Fruit fly (Drosophila melanogaster) whole organism, wandering third instar larva: Measurements from ENCODE around the gene IleRS.

Experiments
- Abd-B ChIP-seq: fragments of >200 bp; optimal IDR thresholded peaks from 2 replicates; lab custom pipeline; 2017; ENCODE audit warnings: missing biosample characterization, missing genetic modification characterization
- CG32264 ChIP-seq: fragments of 200-800 bp; sonication (Bioruptor generic); optimal IDR thresholded peaks from 2 replicates; lab custom pipeline; 2016; ENCODE audit warnings: missing biosample characterization, missing genetic modification characterization
- Dfd ChIP-seq: fragments of >200 bp; optimal IDR thresholded peaks from 2 replicates; lab custom pipeline; 2017; ENCODE audit warnings: missing biosample characterization, missing genetic modification characterization
- GATAd ChIP-seq: sonication (Bioruptor generic); optimal IDR thresholded peaks from 2 replicates; lab custom pipeline; 2016; ENCODE audit warnings: missing biosample characterization, missing genetic modification characterization
- OdsH ChIP-seq: fragments of 200-800 bp; sonication (Bioruptor generic); optimal IDR thresholded peaks from 2 replicates; lab custom pipeline; 2016; ENCODE audit warnings: missing biosample characterization, mild to moderate bottlenecking, missing genetic modification characterization
- Sp1 ChIP-seq: fragments of 200-800 bp; sonication (Bioruptor generic); optimal IDR thresholded peaks from 3 replicates; lab custom pipeline; 2019; ENCODE audit warnings: missing biosample characterization, mild to moderate bottlenecking, missing genetic modification characterization, moderate library complexity
- br ChIP-seq: fragments of 200-800 bp; sonication (Bioruptor generic); optimal IDR thresholded peaks from 2 replicates; lab custom pipeline; 2016; ENCODE audit warnings: missing biosample characterization, missing genetic modification characterization
- dmrt93B ChIP-seq: fragments of 200-800 bp; sonication (Bioruptor generic); optimal IDR thresholded peaks from 2 replicates; lab custom pipeline; 2018; ENCODE audit warnings: missing biosample characterization, mild to moderate bottlenecking, missing genetic modification characterization
- ey ChIP-seq: fragments of 200-800 bp; sonication (Bioruptor generic); optimal IDR thresholded peaks from 2 replicates; lab custom pipeline; 2016; ENCODE audit warnings: missing biosample characterization, missing genetic modification characterization
- h ChIP-seq: fragments of 200-800 bp; sonication (Bioruptor generic); optimal IDR thresholded peaks from 3 replicates; lab custom pipeline; 2016; ENCODE audit warnings: missing biosample characterization, mild to moderate bottlenecking, missing genetic modification characterization
- jim ChIP-seq: fragments of 175-275, 200-325 bp; sonication (Bioruptor generic); optimal IDR thresholded peaks from 2 replicates; lab custom pipeline; 2016; ENCODE audit warnings: missing biosample characterization, mild to moderate bottlenecking, missing genetic modification characterization
- pan ChIP-seq: fragments of >200 bp; optimal IDR thresholded peaks from 2 replicates; lab custom pipeline; 2017
- psq ChIP-seq: fragments of 200-800 bp; sonication (Bioruptor generic); optimal IDR thresholded peaks from 3 replicates; lab custom pipeline; 2017; ENCODE audit warnings: missing biosample characterization, mild to moderate bottlenecking, missing genetic modification characterization, moderate library complexity

DNA sequence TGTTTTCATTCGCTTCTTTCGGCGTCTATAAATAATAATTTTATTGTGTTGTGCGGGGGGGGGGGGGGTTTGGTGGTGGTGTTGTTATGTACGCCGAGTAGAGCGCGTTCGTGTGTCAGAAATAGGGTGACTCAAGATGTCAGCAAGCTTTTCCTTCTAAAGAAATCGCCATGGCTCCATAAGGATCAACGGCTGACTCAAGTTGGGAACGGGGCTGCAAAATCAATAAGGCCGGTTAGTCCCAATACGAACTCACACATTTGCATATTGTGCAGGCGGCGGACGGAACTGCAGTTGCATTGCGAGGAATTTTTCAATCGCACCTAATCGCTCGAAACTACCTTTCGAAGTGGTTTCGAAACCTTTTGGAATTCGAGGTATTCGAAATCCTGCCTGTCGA, 11.9 kb upstream of the IleRS start:
- TF ChIP-seq Dfd (GFP tag; lab: Kevin White, UChicago) = no peak
- TF ChIP-seq h (GFP tag; lab: Kevin White, UChicago) = no peak
- TF ChIP-seq Abd-B = no peak
- no peak for TF ChIP-seq ey
- TF ChIP-seq Sp1 (GFP tag; lab: Kevin White, UChicago) = no peak
- no peak for TF ChIP-seq psq (GFP tag; lab: Kevin White, UChicago)
- no peak for TF ChIP-seq br
- TF ChIP-seq GATAd (GFP tag; lab: Kevin White, UChicago) = no peak
- TF ChIP-seq jim (GFP tag; lab: Kevin White, UChicago) = no peak
- TF ChIP-seq OdsH (GFP tag; lab: Kevin White, UChicago) = no peak
- no peak for TF ChIP-seq CG32264 (GFP tag; lab: Kevin White, UChicago)
- TF ChIP-seq pan (lab: Kevin White, UChicago) = no peak
- no peak for TF ChIP-seq dmrt93B (GFP tag; lab: Kevin White, UChicago)
